Fruit fly (Drosophila melanogaster) whole organism, embryonic: Measurements from ENCODE around the gene Ppi1.
A peak's percentile ranks its signal among the peaks of the same experiment; 100 is the strongest.

ENCODE experiments used
- Aef1 ChIP-seq: fragments of 200-800 bp; sonication (Bioruptor generic); IDR thresholded peaks from 3 replicates; pipeline ENCODE4 v1.3.6; 2022; ENCODE audit warnings: missing biosample characterization, missing genetic modification characterization
- Antp ChIP-seq: fragments of 200-800 bp; sonication (Bioruptor generic); optimal IDR thresholded peaks from 3 replicates; lab custom pipeline; 2016; ENCODE audit warnings: missing biosample characterization, missing genetic modification characterization
- Atf3 ChIP-seq: fragments of 200-800 bp; sonication (Bioruptor generic); optimal IDR thresholded peaks from 3 replicates; lab custom pipeline; 2016; ENCODE audit warnings: missing biosample characterization, missing genetic modification characterization
- CG10462 ChIP-seq: fragments of 200-800 bp; sonication (Bioruptor generic); optimal IDR thresholded peaks from 2 replicates; lab custom pipeline; 2016; ENCODE audit warnings: missing biosample characterization, missing genetic modification characterization
- CG10565 ChIP-seq: fragments of 200-800 bp; sonication (Bioruptor generic); optimal IDR thresholded peaks from 3 replicates; lab custom pipeline; 2016; ENCODE audit warnings: missing biosample characterization, mild to moderate bottlenecking, missing genetic modification characterization
- CG11504 ChIP-seq: fragments of 200-800 bp; sonication (Bioruptor generic); optimal IDR thresholded peaks from 3 replicates; lab custom pipeline; 2019; ENCODE audit warnings: missing biosample characterization, mild to moderate bottlenecking, missing genetic modification characterization, moderate library complexity
- CG11560 ChIP-seq: fragments of 200-800 bp; sonication (Bioruptor generic); IDR thresholded peaks from 3 replicates; pipeline ENCODE4 v1.3.6; 2022; ENCODE audit warnings: missing biosample characterization, missing genetic modification characterization
- CG11696 ChIP-seq: fragments of 200-800 bp; sonication (Bioruptor generic); IDR thresholded peaks from 2 replicates; pipeline ENCODE4 v1.3.6; 2022; ENCODE audit warnings: missing biosample characterization, missing genetic modification characterization
- CG12104 ChIP-seq: fragments of 200-800 bp; sonication (Bioruptor generic); optimal IDR thresholded peaks from 3 replicates; lab custom pipeline; 2016; ENCODE audit warnings: missing biosample characterization, missing genetic modification characterization
- CG12942 ChIP-seq: fragments of 200-800 bp; sonication (Bioruptor generic); optimal IDR thresholded peaks from 3 replicates; lab custom pipeline; 2016; ENCODE audit warnings: missing biosample characterization, missing genetic modification characterization
- CG13123 ChIP-seq: fragments of 200-800 bp; sonication (Bioruptor generic); optimal IDR thresholded peaks from 2 replicates; lab custom pipeline; 2016; ENCODE audit warnings: missing biosample characterization, missing genetic modification characterization
- CG14014 ChIP-seq: fragments of 200-800 bp; sonication (Bioruptor generic); IDR thresholded peaks from 2 replicates; pipeline ENCODE4 v1.3.6; 2022; ENCODE audit warnings: missing biosample characterization, missing genetic modification characterization
- CG14441 ChIP-seq: fragments of 200-800 bp; sonication (Bioruptor generic); IDR thresholded peaks from 2 replicates; pipeline ENCODE4 v1.3.6; 2022; ENCODE audit warnings: missing biosample characterization, missing genetic modification characterization
- CG15269 ChIP-seq: fragments of 200-800 bp; sonication (Bioruptor generic); optimal IDR thresholded peaks from 2 replicates; lab custom pipeline; 2018; ENCODE audit warnings: missing biosample characterization, mild to moderate bottlenecking, missing genetic modification characterization, moderate library complexity
- CG1602 ChIP-seq: fragments of 200-800 bp; sonication (Bioruptor generic); optimal IDR thresholded peaks from 3 replicates; lab custom pipeline; 2016; ENCODE audit warnings: missing biosample characterization, missing genetic modification characterization
- CG1603 ChIP-seq: fragments of 200-800 bp; sonication (Bioruptor generic); optimal IDR thresholded peaks from 2 replicates; lab custom pipeline; 2019; ENCODE audit warnings: missing biosample characterization, mild to moderate bottlenecking, missing genetic modification characterization, moderate library complexity
- CG17359 ChIP-seq: fragments of 200-800 bp; sonication (Bioruptor generic); optimal IDR thresholded peaks from 3 replicates; lab custom pipeline; 2018; ENCODE audit warnings: missing biosample characterization, mild to moderate bottlenecking, missing genetic modification characterization, moderate library complexity
- CG17612 ChIP-seq: fragments of 200-800 bp; sonication (Bioruptor generic); IDR thresholded peaks from 2 replicates; pipeline ENCODE4 v1.3.6; 2022; ENCODE audit warnings: missing biosample characterization, missing genetic modification characterization
- CG2678 ChIP-seq: fragments of 200-800 bp; sonication (Bioruptor generic); optimal IDR thresholded peaks from 3 replicates; lab custom pipeline; 2019; ENCODE audit warnings: missing biosample characterization, mild to moderate bottlenecking, missing genetic modification characterization, moderate library complexity
- CG2889 ChIP-seq: fragments of 200-800 bp; sonication (Bioruptor generic); IDR thresholded peaks from 3 replicates; pipeline ENCODE4 v1.3.6; 2022; ENCODE audit warnings: missing biosample characterization, missing genetic modification characterization
- CG33213 ChIP-seq: fragments of 200-800 bp; sonication (Bioruptor generic); optimal IDR thresholded peaks from 3 replicates; lab custom pipeline; 2016; ENCODE audit warnings: missing biosample characterization, missing genetic modification characterization
- CG4730 ChIP-seq: fragments of 200-800 bp; sonication (Bioruptor generic); IDR thresholded peaks from 2 replicates; pipeline ENCODE4 v1.3.6; 2022; ENCODE audit warnings: missing biosample characterization, missing genetic modification characterization
- CG7839 ChIP-seq: fragments of 200-800 bp; sonication (Bioruptor generic); optimal IDR thresholded peaks from 3 replicates; lab custom pipeline; 2018; ENCODE audit warnings: missing biosample characterization, mild to moderate bottlenecking, missing genetic modification characterization, moderate library complexity
- CG8290 ChIP-seq, 3 experiments: fragments of 200-800 bp; sonication (Bioruptor generic); optimal IDR thresholded peaks; 2 replicates each; lab custom pipeline; 2016 to 2019; ENCODE audit warnings: missing biosample characterization in 3 of 3, missing genetic modification characterization in 3 of 3, mild to moderate bottlenecking in 2 of 3, moderate library complexity in 1 of 3
- Dip3 ChIP-seq: fragments of 200-800 bp; sonication (Bioruptor generic); optimal IDR thresholded peaks from 3 replicates; lab custom pipeline; 2016; ENCODE audit warnings: missing biosample characterization, missing genetic modification characterization
- E2f1 ChIP-seq: fragments of 200-800 bp; sonication (Bioruptor generic); IDR thresholded peaks from 2 replicates; pipeline ENCODE4 v1.3.6; 2022; ENCODE audit warnings: missing biosample characterization, missing genetic modification characterization
- H15 ChIP-seq: fragments of 200-800 bp; sonication (Bioruptor generic); IDR thresholded peaks from 3 replicates; pipeline ENCODE4 v1.3.6; 2022; ENCODE audit warnings: missing biosample characterization, missing genetic modification characterization
- Hsf ChIP-seq: fragments of 200-800 bp; sonication (Bioruptor generic); optimal IDR thresholded peaks from 3 replicates; lab custom pipeline; 2016; ENCODE audit warnings: missing biosample characterization, missing genetic modification characterization
- Meics ChIP-seq: fragments of 200-800 bp; sonication (Bioruptor generic); optimal IDR thresholded peaks from 2 replicates; lab custom pipeline; 2017; ENCODE audit warnings: missing biosample characterization, mild to moderate bottlenecking, missing genetic modification characterization
- Ptx1 ChIP-seq: fragments of 200-800 bp; sonication (Bioruptor generic); IDR thresholded peaks from 2 replicates; pipeline ENCODE4 v1.3.6; 2022; ENCODE audit warnings: missing biosample characterization, missing genetic modification characterization
- Rx ChIP-seq: fragments of 200-800 bp; sonication (Bioruptor generic); IDR thresholded peaks from 2 replicates; pipeline ENCODE4 v1.3.6; 2022; ENCODE audit warnings: missing biosample characterization, missing genetic modification characterization
- Six4 ChIP-seq: fragments of 200-800 bp; sonication (Bioruptor generic); optimal IDR thresholded peaks from 2 replicates; lab custom pipeline; 2016; ENCODE audit warnings: missing biosample characterization, missing genetic modification characterization
- Trl ChIP-seq, 3 experiments: fragments of >200 bp in 2 of 3; fragments of 200-800 bp in 1 of 3; sonication (Bioruptor generic) in 1 of 3; optimal IDR thresholded peaks; 2 replicates in 1 of 3; 3 replicates in 2 of 3; lab custom pipeline; 2016 to 2017; ENCODE audit warnings: missing biosample characterization in 1 of 3, missing genetic modification characterization in 1 of 3
- Xbp1 ChIP-seq: fragments of 200-800 bp; sonication (Bioruptor generic); optimal IDR thresholded peaks from 3 replicates; lab custom pipeline; 2016; ENCODE audit warnings: missing biosample characterization, mild to moderate bottlenecking, missing genetic modification characterization
- bsh ChIP-seq, 2 experiments: fragments of 200-800 bp; sonication (Bioruptor generic); optimal IDR thresholded peaks; 2 replicates each; lab custom pipeline; 2017 to 2018; ENCODE audit warnings: mild to moderate bottlenecking in 2 of 2, missing biosample characterization in 2 of 2, missing genetic modification characterization in 2 of 2, moderate library complexity in 1 of 2
- gro ChIP-seq: fragments of 200-800 bp; sonication (Bioruptor generic); optimal IDR thresholded peaks from 2 replicates; lab custom pipeline; 2016; ENCODE audit warnings: missing biosample characterization, missing genetic modification characterization
- ind ChIP-seq: fragments of 200-800 bp; sonication (Bioruptor generic); optimal IDR thresholded peaks from 3 replicates; lab custom pipeline; 2016; ENCODE audit warnings: missing biosample characterization, missing genetic modification characterization
- luna ChIP-seq: fragments of 200-800 bp; sonication (Bioruptor generic); optimal IDR thresholded peaks from 2 replicates; lab custom pipeline; 2016; ENCODE audit warnings: missing biosample characterization, missing genetic modification characterization
- nom ChIP-seq: fragments of 200-800 bp; sonication (Bioruptor generic); optimal IDR thresholded peaks from 2 replicates; lab custom pipeline; 2017; ENCODE audit warnings: missing biosample characterization, missing genetic modification characterization, mild to moderate bottlenecking, moderate library complexity, missing genetic modification reagents
- prd ChIP-seq, 3 experiments: fragments of >200 bp in 2 of 3; fragments of 200-800 bp in 1 of 3; sonication (Bioruptor generic) in 1 of 3; optimal IDR thresholded peaks in 2 of 3; IDR thresholded peaks in 1 of 3; 2 replicates in 2 of 3; 3 replicates in 1 of 3; pipeline versions ENCODE4 v1.3.6 to Lab custom; 2017 to 2022; ENCODE audit warnings: missing biosample characterization in 1 of 3, missing genetic modification characterization in 1 of 3
- row ChIP-seq: fragments of 200-800 bp; sonication (Bioruptor generic); IDR thresholded peaks from 3 replicates; pipeline ENCODE4 v1.3.6; 2022; ENCODE audit warnings: missing biosample characterization, missing genetic modification characterization
- sens ChIP-seq: fragments of 200-800 bp; sonication (Bioruptor generic); peaks from one replicate; lab custom pipeline; 2016; ENCODE audit warnings: missing biosample characterization, missing genetic modification characterization
- sisA ChIP-seq: fragments of 200-800 bp; sonication (Bioruptor generic); IDR thresholded peaks from 2 replicates; pipeline ENCODE4 v1.3.6; 2022; ENCODE audit warnings: missing biosample characterization, missing genetic modification characterization
- slbo ChIP-seq: fragments of 200-800 bp; sonication (Bioruptor generic); IDR thresholded peaks from 2 replicates; pipeline ENCODE4 v1.3.6; 2022; ENCODE audit warnings: missing biosample characterization, missing genetic modification characterization
- slp2 ChIP-seq: fragments of 200-800 bp; sonication (Bioruptor generic); optimal IDR thresholded peaks from 2 replicates; lab custom pipeline; 2016; ENCODE audit warnings: missing biosample characterization, missing genetic modification characterization
- sna ChIP-seq: fragments of 200-800 bp; sonication (Bioruptor generic); IDR thresholded peaks from 2 replicates; pipeline ENCODE4 v1.3.6; 2022; ENCODE audit warnings: missing biosample characterization, missing genetic modification characterization; ENCODE audit not compliant: partially characterized antibody
- so ChIP-seq: fragments of 200-800 bp; sonication (Bioruptor generic); IDR thresholded peaks from 3 replicates; pipeline ENCODE4 v1.3.6; 2022; ENCODE audit warnings: missing biosample characterization, missing genetic modification characterization
- tgo ChIP-seq: fragments of 200-800 bp; sonication (Bioruptor generic); IDR thresholded peaks from 3 replicates; pipeline ENCODE4 v1.3.6; 2022; ENCODE audit warnings: missing biosample characterization, missing genetic modification characterization
- tna ChIP-seq: fragments of 200-800 bp; sonication (Bioruptor generic); IDR thresholded peaks from 2 replicates; pipeline ENCODE4 v1.3.6; 2022; ENCODE audit warnings: missing biosample characterization, missing genetic modification characterization; ENCODE audit not compliant: partially characterized antibody
- toy ChIP-seq: fragments of 200-800 bp; sonication (Bioruptor generic); IDR thresholded peaks from 2 replicates; pipeline ENCODE4 v1.3.6; 2022; ENCODE audit warnings: missing biosample characterization, missing genetic modification characterization

Gene Ppi1

DNA sequence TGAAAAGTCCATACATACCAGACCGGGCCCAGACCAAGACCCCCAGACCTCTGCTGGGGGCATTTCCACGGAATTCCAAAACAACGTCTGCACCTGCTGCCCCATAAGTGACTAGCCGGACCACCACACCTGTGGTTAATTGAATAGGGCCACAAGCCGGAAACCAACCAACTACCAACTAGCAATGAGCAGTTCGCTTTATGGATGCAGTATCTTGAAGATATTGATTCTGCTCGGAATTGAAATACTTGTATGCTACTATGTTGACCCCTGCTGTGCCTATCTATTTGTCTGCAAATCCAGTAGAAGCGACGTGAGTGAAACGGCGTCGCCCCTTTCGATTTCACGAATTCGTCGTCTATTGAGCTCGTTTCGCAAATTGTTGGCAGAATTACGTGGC lies 33.1 kb downstream of the Ppi1 start (continued):
- 0 out of 2 replicates have a peak, but pooled peaks have one; percentile 8 for TF ChIP-seq CG14014 (GFP tag; lab: Robert Waterston, UW)
- TF ChIP-seq sna (GFP tag; lab: Robert Waterston, UW) = no peak
- no peak for TF ChIP-seq CG2889 (GFP tag; lab: Robert Waterston, UW)
- no peak for TF ChIP-seq CG8290 (GFP tag; optimal IDR thresholded peaks at IDR 0.05; lab: Kevin White, UChicago)
- TF ChIP-seq CG8290 (tag; optimal IDR thresholded peaks at IDR 0.05; lab: Kevin White, UChicago) = peak in 1 of 2 experiments; percentile 59
- TF ChIP-seq E2f1 (GFP tag; lab: Robert Waterston, UW) = peak; percentile 13; the same call in 1 of the 2 replicates
- no peak for TF ChIP-seq slp2 (GFP tag; lab: Kevin White, UChicago)
- peak; percentile 17 for TF ChIP-seq Xbp1 (GFP tag; lab: Kevin White, UChicago)
- no peak for TF ChIP-seq Six4 (GFP tag; lab: Kevin White, UChicago)
- no peak for TF ChIP-seq Trl (optimal IDR thresholded peaks at IDR 0.05; lab: Kevin White, UChicago)
- no peak for TF ChIP-seq Trl (GFP tag; optimal IDR thresholded peaks at IDR 0.05; lab: Kevin White, UChicago)
- TF ChIP-seq CG2678 (tag; lab: Kevin White, UChicago) = peak; percentile 22
- peak; percentile 82 for TF ChIP-seq sens (GFP tag; lab: Kevin White, UChicago)
- TF ChIP-seq Rx (GFP tag; lab: Robert Waterston, UW) = peak; percentile 40; the same call in 1 of the 2 replicates
- no peak for TF ChIP-seq CG10565 (GFP tag; lab: Kevin White, UChicago)
- TF ChIP-seq CG13123 (GFP tag; lab: Kevin White, UChicago) = no peak
- TF ChIP-seq slbo (GFP tag; lab: Robert Waterston, UW) = peak; percentile 55
- peak; percentile 12 for TF ChIP-seq CG7839 (tag; lab: Kevin White, UChicago)
- TF ChIP-seq Meics (GFP tag; lab: Kevin White, UChicago) = peak; percentile 1
- TF ChIP-seq CG12942 = no peak
- peak; percentile 33 for TF ChIP-seq CG1603
- 0 out of 3 replicates have a peak, but pooled peaks have one; percentile 26 for TF ChIP-seq so (GFP tag; lab: Robert Waterston, UW)
- no peak for TF ChIP-seq CG11560
- no peak for TF ChIP-seq CG33213 (GFP tag; lab: Kevin White, UChicago)
- TF ChIP-seq CG4730 (GFP tag; lab: Robert Waterston, UW) = no peak
- TF ChIP-seq prd (optimal IDR thresholded peaks at IDR 0.05; lab: Kevin White, UChicago) = no peak
- TF ChIP-seq prd (GFP tag; IDR thresholded peaks at IDR 0.05; lab: Robert Waterston, UW) = peak; percentile 56; the same call in 1 of the 3 replicates
- peak in 1 of 2 experiments; percentile 58 for TF ChIP-seq bsh (GFP tag; optimal IDR thresholded peaks at IDR 0.05; lab: Kevin White, UChicago)
- TF ChIP-seq toy = no peak
- peak; percentile 39 for TF ChIP-seq sisA (GFP tag; lab: Robert Waterston, UW)
- no peak for TF ChIP-seq tna (GFP tag; lab: Robert Waterston, UW)
- TF ChIP-seq CG15269 = peak; percentile 5
- TF ChIP-seq CG10462 (GFP tag; lab: Kevin White, UChicago) = no peak
- TF ChIP-seq H15 (GFP tag; lab: Robert Waterston, UW) = 0 out of 3 replicates have a peak, but pooled peaks have one; percentile 34
- TF ChIP-seq gro (GFP tag; lab: Kevin White, UChicago) = no peak
- peak; percentile 30 for TF ChIP-seq nom (GFP tag; lab: Kevin White, UChicago)
- no peak for TF ChIP-seq CG12104 (GFP tag; lab: Kevin White, UChicago)
- peak; percentile 30 for TF ChIP-seq CG11504
- TF ChIP-seq Ptx1 (GFP tag; lab: Robert Waterston, UW) = peak; percentile 46
- TF ChIP-seq Antp (GFP tag; lab: Kevin White, UChicago) = peak; percentile 25
- TF ChIP-seq CG17612 = no peak
- peak; percentile 27; the same call in 1 of the 3 replicates for TF ChIP-seq Aef1
- no peak for TF ChIP-seq Hsf (GFP tag; lab: Kevin White, UChicago)
- no peak for TF ChIP-seq luna (GFP tag; lab: Kevin White, UChicago)
- peak; percentile 46 for TF ChIP-seq Dip3
- TF ChIP-seq Atf3 (GFP tag; lab: Kevin White, UChicago) = peak; percentile 3
- TF ChIP-seq ind (GFP tag; lab: Kevin White, UChicago) = peak; percentile 42
- TF ChIP-seq row = peak; percentile 32; the same call in 1 of the 3 replicates
- peak; percentile 38; the same call in 1 of the 3 replicates for TF ChIP-seq tgo
- TF ChIP-seq CG14441 (GFP tag; lab: Robert Waterston, UW) = peak; percentile 57
- peak; percentile 18 for TF ChIP-seq CG17359 (tag; lab: Kevin White, UChicago)
- TF ChIP-seq CG11696 (GFP tag; lab: Robert Waterston, UW) = 0 out of 2 replicates have a peak, but pooled peaks have one; percentile 59
- no peak for TF ChIP-seq CG1602 (GFP tag; lab: Kevin White, UChicago)
